Fruit fly (Drosophila melanogaster): Measurements from ENCODE around the gene CG14445.

dm6 chrX:6266092-6266491 lies 29.0 kb downstream of the CG14445 start:
- TF ChIP-seq Scr (GFP tag; IDR thresholded peaks at IDR 0.05; ENCODE audit: partially characterized antibody) (no peak), CG30403 (GFP tag; optimal IDR thresholded peaks at IDR 0.05) (no peak), CG12942 (GFP tag; optimal IDR thresholded peaks at IDR 0.05) (no peak), CG1529 (GFP tag; optimal IDR thresholded peaks at IDR 0.05) (no peak), chif (GFP tag; optimal IDR thresholded peaks at IDR 0.05) (no peak), ro (GFP tag; IDR thresholded peaks at IDR 0.05) (no peak), CG6254 (GFP tag; optimal IDR thresholded peaks at IDR 0.05) (no peak), pb (GFP tag; optimal IDR thresholded peaks at IDR 0.05) (no peak), CG1647 (GFP tag; optimal IDR thresholded peaks at IDR 0.05) (no peak), Mad (GFP tag; optimal IDR thresholded peaks at IDR 0.05) (no peak)

Measured in whole organism, embryonic.